Fruit fly (Drosophila melanogaster) whole organism, embryonic: ENCODE results near the gene CG31068.

ENCODE experiments used
- Atf3 ChIP-seq: fragments of 200-800 bp; sonication (Bioruptor generic); optimal IDR thresholded peaks from 3 replicates; lab custom pipeline; 2016; ENCODE audit warnings: missing biosample characterization, missing genetic modification characterization
- CG10209 ChIP-seq: fragments of 200-800 bp; sonication (Bioruptor generic); optimal IDR thresholded peaks from 3 replicates; lab custom pipeline; 2017; ENCODE audit warnings: missing biosample characterization, mild to moderate bottlenecking, missing genetic modification characterization, missing genetic modification reagents
- CG1024 ChIP-seq: fragments of 200-800 bp; sonication (Bioruptor generic); IDR thresholded peaks from 2 replicates; pipeline ENCODE4 v1.3.6; 2022; ENCODE audit warnings: missing biosample characterization, missing genetic modification characterization
- CG10979 ChIP-seq: fragments of 200-800 bp; sonication (Bioruptor generic); optimal IDR thresholded peaks from 2 replicates; lab custom pipeline; 2018; ENCODE audit warnings: missing biosample characterization, mild to moderate bottlenecking, missing genetic modification characterization, moderate library complexity
- CG11093 ChIP-seq: fragments of 200-800 bp; sonication (Bioruptor generic); IDR thresholded peaks from 3 replicates; pipeline ENCODE4 v1.3.6; 2022; ENCODE audit warnings: missing biosample characterization, missing genetic modification characterization
- CG14860 ChIP-seq: fragments of 200-800 bp; sonication (Bioruptor generic); IDR thresholded peaks from 3 replicates; pipeline ENCODE4 v1.3.6; 2022; ENCODE audit warnings: missing biosample characterization, missing genetic modification characterization; ENCODE audit not compliant: partially characterized antibody
- CG15514 ChIP-seq: fragments of 200-800 bp; sonication (Bioruptor generic); optimal IDR thresholded peaks from 3 replicates; lab custom pipeline; 2017; ENCODE audit warnings: missing biosample characterization, missing genetic modification characterization, mild to moderate bottlenecking, moderate library complexity, missing genetic modification reagents
- CG16813 ChIP-seq: fragments of 200-800 bp; sonication (Bioruptor generic); IDR thresholded peaks from 3 replicates; pipeline ENCODE4 v1.3.6; 2022; ENCODE audit warnings: missing biosample characterization, missing genetic modification characterization; ENCODE audit not compliant: partially characterized antibody
- CG17361 ChIP-seq: fragments of 200-800 bp; sonication (Bioruptor generic); IDR thresholded peaks from 3 replicates; pipeline ENCODE4 v1.3.6; 2022; ENCODE audit warnings: missing biosample characterization, missing genetic modification characterization
- CG30403 ChIP-seq: fragments of 200-800 bp; sonication (Bioruptor generic); optimal IDR thresholded peaks from 3 replicates; lab custom pipeline; 2016; ENCODE audit warnings: missing biosample characterization, missing genetic modification characterization
- CG33557 ChIP-seq: fragments of 200-800 bp; sonication (Bioruptor generic); optimal IDR thresholded peaks from 2 replicates; lab custom pipeline; 2019; ENCODE audit warnings: missing biosample characterization, mild to moderate bottlenecking, missing genetic modification characterization, moderate library complexity
- CG4360 ChIP-seq: fragments of 200-800 bp; sonication (Bioruptor generic); IDR thresholded peaks from 2 replicates; pipeline ENCODE4 v1.3.6; 2022; ENCODE audit warnings: missing biosample characterization, missing genetic modification characterization
- CG6765 ChIP-seq: fragments of 200-800 bp; sonication (Bioruptor generic); optimal IDR thresholded peaks from 3 replicates; lab custom pipeline; 2017; ENCODE audit warnings: missing biosample characterization, mild to moderate bottlenecking, missing genetic modification characterization
- CG7987 ChIP-seq: fragments of 200-800 bp; sonication (Bioruptor generic); optimal IDR thresholded peaks from 2 replicates; lab custom pipeline; 2018; ENCODE audit warnings: missing biosample characterization, mild to moderate bottlenecking, missing genetic modification characterization, moderate library complexity
- CG8281 ChIP-seq: fragments of 200-800 bp; sonication (Bioruptor generic); optimal IDR thresholded peaks from 2 replicates; lab custom pipeline; 2018; ENCODE audit warnings: missing biosample characterization, mild to moderate bottlenecking, missing genetic modification characterization, moderate library complexity
- CG9727 ChIP-seq: fragments of 200-800 bp; sonication (Bioruptor generic); optimal IDR thresholded peaks from 3 replicates; lab custom pipeline; 2017; ENCODE audit warnings: missing biosample characterization, mild to moderate bottlenecking, missing genetic modification characterization
- CoRest ChIP-seq: fragments of 200-800 bp; sonication (Bioruptor generic); optimal IDR thresholded peaks from 3 replicates; lab custom pipeline; 2018; ENCODE audit warnings: missing biosample characterization, mild to moderate bottlenecking, missing genetic modification characterization, moderate library complexity
- D19B ChIP-seq: fragments of 200-800 bp; sonication (Bioruptor generic); optimal IDR thresholded peaks from 2 replicates; lab custom pipeline; 2017; ENCODE audit warnings: missing biosample characterization, mild to moderate bottlenecking, missing genetic modification characterization
- Doc3 ChIP-seq: fragments of 200-800 bp; sonication (Bioruptor generic); IDR thresholded peaks from 3 replicates; pipeline ENCODE4 v1.3.6; 2022; ENCODE audit warnings: missing biosample characterization, missing genetic modification characterization; ENCODE audit not compliant: partially characterized antibody
- Gsc ChIP-seq: fragments of 200-800 bp; sonication (Bioruptor generic); IDR thresholded peaks from 2 replicates; pipeline ENCODE4 v1.3.6; 2022; ENCODE audit warnings: missing biosample characterization, missing genetic modification characterization
- Lim3 ChIP-seq: fragments of 200-800 bp; sonication (Bioruptor generic); IDR thresholded peaks from 2 replicates; pipeline ENCODE4 v1.3.6; 2022; ENCODE audit warnings: missing biosample characterization, missing genetic modification characterization
- PHDP ChIP-seq: fragments of 200-800 bp; sonication (Bioruptor generic); optimal IDR thresholded peaks from 3 replicates; lab custom pipeline; 2018; ENCODE audit warnings: missing biosample characterization, mild to moderate bottlenecking, missing genetic modification characterization, moderate library complexity
- Six4 ChIP-seq: fragments of 200-800 bp; sonication (Bioruptor generic); optimal IDR thresholded peaks from 2 replicates; lab custom pipeline; 2016; ENCODE audit warnings: missing biosample characterization, missing genetic modification characterization
- Sox100B ChIP-seq: fragments of 200-800 bp; sonication (Bioruptor generic); optimal IDR thresholded peaks from 3 replicates; lab custom pipeline; 2018; ENCODE audit warnings: missing biosample characterization, mild to moderate bottlenecking, missing genetic modification characterization
- Ssrp ChIP-seq: fragments of 200-800 bp; sonication (Bioruptor generic); optimal IDR thresholded peaks from 2 replicates; lab custom pipeline; 2018; ENCODE audit warnings: missing biosample characterization, mild to moderate bottlenecking, missing genetic modification characterization, moderate library complexity
- Trl ChIP-seq, 3 experiments: fragments of >200 bp in 2 of 3; fragments of 200-800 bp in 1 of 3; sonication (Bioruptor generic) in 1 of 3; optimal IDR thresholded peaks; 2 replicates in 1 of 3; 3 replicates in 2 of 3; lab custom pipeline; 2016 to 2017; ENCODE audit warnings: missing biosample characterization in 1 of 3, missing genetic modification characterization in 1 of 3
- ash1 ChIP-seq: fragments of 200-800 bp; sonication (Bioruptor generic); optimal IDR thresholded peaks from 2 replicates; lab custom pipeline; 2018; ENCODE audit warnings: missing biosample characterization, mild to moderate bottlenecking, missing genetic modification characterization
- az2 ChIP-seq: fragments of 200-800 bp; sonication (Bioruptor generic); optimal IDR thresholded peaks from 3 replicates; lab custom pipeline; 2016; ENCODE audit warnings: missing biosample characterization, missing genetic modification characterization
- dm ChIP-seq: fragments of 200-800 bp; sonication (Bioruptor generic); optimal IDR thresholded peaks from 3 replicates; lab custom pipeline; 2016; ENCODE audit warnings: missing biosample characterization, missing genetic modification characterization
- ftz-f1 ChIP-seq: fragments of 200-800 bp; sonication (Bioruptor generic); optimal IDR thresholded peaks from 2 replicates; lab custom pipeline; 2016; ENCODE audit warnings: missing biosample characterization, missing genetic modification characterization
- gcm ChIP-seq: fragments of 200-800 bp; sonication (Bioruptor generic); optimal IDR thresholded peaks from 2 replicates; lab custom pipeline; 2019; ENCODE audit warnings: missing biosample characterization, mild to moderate bottlenecking, missing genetic modification characterization, moderate library complexity
- kah ChIP-seq: fragments of 200-800 bp; sonication (Bioruptor generic); optimal IDR thresholded peaks from 2 replicates; lab custom pipeline; 2018; ENCODE audit warnings: missing biosample characterization, mild to moderate bottlenecking, missing genetic modification characterization
- otp ChIP-seq: fragments of 200-800 bp; sonication (Bioruptor generic); IDR thresholded peaks from 3 replicates; pipeline ENCODE4, ENCODE4 v1.3.6; 2022; ENCODE audit warnings: missing biosample characterization, missing genetic modification characterization
- pho ChIP-seq: fragments of 200-800 bp; sonication (Bioruptor generic); optimal IDR thresholded peaks from 2 replicates; lab custom pipeline; 2016; ENCODE audit warnings: missing biosample characterization, missing genetic modification characterization
- pita ChIP-seq: fragments of 200-800 bp; sonication (Bioruptor generic); optimal IDR thresholded peaks from 2 replicates; lab custom pipeline; 2017; ENCODE audit warnings: missing biosample characterization, mild to moderate bottlenecking, missing genetic modification characterization
- pros ChIP-seq: fragments of 200-800 bp; sonication (Bioruptor generic); optimal IDR thresholded peaks from 3 replicates; lab custom pipeline; 2019; ENCODE audit warnings: missing biosample characterization, mild to moderate bottlenecking, missing genetic modification characterization, moderate library complexity
- pzg ChIP-seq: fragments of 200-800 bp; sonication (Bioruptor generic); optimal IDR thresholded peaks from 3 replicates; lab custom pipeline; 2018; ENCODE audit warnings: missing biosample characterization, mild to moderate bottlenecking, missing genetic modification characterization, moderate library complexity
- salm ChIP-seq: fragments of 200-800 bp; sonication (Bioruptor generic); optimal IDR thresholded peaks from 2 replicates; lab custom pipeline; 2018; ENCODE audit warnings: missing biosample characterization, mild to moderate bottlenecking, missing genetic modification characterization
- sc ChIP-seq, 3 experiments: fragments of >200 bp in 2 of 3; fragments of 200-800 bp in 1 of 3; sonication (Bioruptor generic) in 1 of 3; optimal IDR thresholded peaks; 2 replicates in 2 of 3; 3 replicates in 1 of 3; lab custom pipeline; 2017; ENCODE audit warnings: mild to moderate bottlenecking in 1 of 3, missing biosample characterization in 1 of 3, missing genetic modification characterization in 1 of 3, missing genetic modification reagents in 1 of 3
- sd ChIP-seq: fragments of 200-800 bp; sonication (Bioruptor generic); optimal IDR thresholded peaks from 3 replicates; lab custom pipeline; 2018; ENCODE audit warnings: missing biosample characterization, mild to moderate bottlenecking, missing genetic modification characterization, moderate library complexity
- sens-2 ChIP-seq: fragments of 200-800 bp; sonication (Bioruptor generic); IDR thresholded peaks from 2 replicates; pipeline ENCODE4 v1.3.6; 2022; ENCODE audit warnings: missing biosample characterization, missing genetic modification characterization
- sr ChIP-seq: fragments of 200-800 bp; sonication (Bioruptor generic); IDR thresholded peaks from 3 replicates; pipeline ENCODE4 v1.3.6; 2022; ENCODE audit warnings: missing biosample characterization, missing genetic modification characterization
- sug ChIP-seq: fragments of 200-800 bp; optimal IDR thresholded peaks from 2 replicates; lab custom pipeline; 2019; ENCODE audit warnings: missing biosample characterization, mild to moderate bottlenecking, missing genetic modification characterization, moderate library complexity
- tll ChIP-seq, 2 experiments: fragments of 200-800 bp in 1 of 2; fragments of >200 bp in 1 of 2; sonication (Bioruptor generic) in 1 of 2; optimal IDR thresholded peaks; 2 replicates each; lab custom pipeline; 2017 to 2019; ENCODE audit warnings: missing biosample characterization in 2 of 2, missing genetic modification characterization in 2 of 2, mild to moderate bottlenecking in 1 of 2, moderate library complexity in 1 of 2
- tup ChIP-seq: fragments of 200-800 bp; sonication (Bioruptor generic); optimal IDR thresholded peaks from 2 replicates; lab custom pipeline; 2016; ENCODE audit warnings: missing biosample characterization, mild to moderate bottlenecking, missing genetic modification characterization, moderate library complexity
- unpg ChIP-seq: fragments of 200-800 bp; sonication (Bioruptor generic); optimal IDR thresholded peaks from 3 replicates; lab custom pipeline; 2018; ENCODE audit warnings: missing biosample characterization, mild to moderate bottlenecking, missing genetic modification characterization, moderate library complexity
- vfl ChIP-seq: fragments of 200-800 bp; sonication (Bioruptor generic); optimal IDR thresholded peaks from 2 replicates; lab custom pipeline; 2016; ENCODE audit warnings: missing biosample characterization, missing genetic modification characterization
- wek ChIP-seq: fragments of 200-800 bp; sonication (Bioruptor generic); optimal IDR thresholded peaks from 3 replicates; lab custom pipeline; 2018; ENCODE audit warnings: missing biosample characterization, mild to moderate bottlenecking, missing genetic modification characterization, moderate library complexity
- zen ChIP-seq: fragments of 200-800 bp; sonication (Bioruptor generic); optimal IDR thresholded peaks from 3 replicates; lab custom pipeline; 2018; ENCODE audit warnings: missing biosample characterization, mild to moderate bottlenecking, missing genetic modification characterization, moderate library complexity

Gene CG31068

dm6 chr3R:27246264-27246663 lies 12.8 kb downstream of the CG31068 start (continued):
- TF ChIP-seq CG6765 (peak; percentile 55), D19B (GFP tag; lab: Kevin White, UChicago) (peak; percentile 10), CoRest (tag; lab: Kevin White, UChicago) (peak; percentile 92), sc (optimal IDR thresholded peaks at IDR 0.05; lab: Kevin White, UChicago) (no peak), sc (GFP tag; optimal IDR thresholded peaks at IDR 0.05; lab: Kevin White, UChicago) (peak; percentile 39), tup (no peak), CG30403 (peak; percentile 77), Ssrp (peak; percentile 83), zen (tag; lab: Kevin White, UChicago) (peak; percentile 61), CG7987 (GFP tag; lab: Kevin White, UChicago) (no peak), kah (GFP tag; lab: Kevin White, UChicago) (peak; percentile 74), vfl (GFP tag; lab: Kevin White, UChicago) (no peak), CG8281 (tag; lab: Kevin White, UChicago) (peak; percentile 57), CG4360 (GFP tag; lab: Robert Waterston, UW) (no peak), CG10979 (tag; lab: Kevin White, UChicago) (peak; percentile 89), ash1 (GFP tag; lab: Kevin White, UChicago) (no peak), Six4 (GFP tag; lab: Kevin White, UChicago) (peak; percentile 53), sens-2 (no peak), otp (GFP tag; lab: Robert Waterston, UW) (no peak), az2 (peak; percentile 67), CG16813 (GFP tag; lab: Robert Waterston, UW) (no peak), tll (GFP tag; optimal IDR thresholded peaks at IDR 0.05; lab: Kevin White, UChicago) (no peak), Lim3 (no peak), dm (GFP tag; lab: Kevin White, UChicago) (no peak), CG14860 (no peak), Atf3 (GFP tag; lab: Kevin White, UChicago) (no peak), Sox100B (GFP tag; lab: Kevin White, UChicago) (peak; percentile 90), Trl (optimal IDR thresholded peaks at IDR 0.05; lab: Kevin White, UChicago) (no peak), Trl (GFP tag; optimal IDR thresholded peaks at IDR 0.05; lab: Kevin White, UChicago) (no peak), CG17361 (GFP tag; lab: Robert Waterston, UW) (peak; percentile 94), CG1024 (peak; percentile 45; the same call in 1 of the 2 replicates), sd (tag; lab: Kevin White, UChicago) (peak; percentile 78), CG15514 (GFP tag; lab: Kevin White, UChicago) (peak; percentile 47), Doc3 (GFP tag; lab: Robert Waterston, UW) (no peak), PHDP (tag; lab: Kevin White, UChicago) (peak; percentile 92), CG10209 (GFP tag; lab: Kevin White, UChicago) (peak; percentile 78), sr (GFP tag; lab: Robert Waterston, UW) (no peak), pzg (GFP tag; lab: Kevin White, UChicago) (no peak), CG9727 (GFP tag; lab: Kevin White, UChicago) (peak; percentile 87), pros (peak; percentile 35), CG33557 (GFP tag; lab: Kevin White, UChicago) (peak; percentile 89), pho (GFP tag; lab: Kevin White, UChicago) (no peak), CG11093 (GFP tag; lab: Robert Waterston, UW) (no peak), pita (GFP tag; lab: Kevin White, UChicago) (no peak), gcm (GFP tag; lab: Kevin White, UChicago) (peak; percentile 93), Gsc (GFP tag; lab: Robert Waterston, UW) (no peak), ftz-f1 (no peak), sug (peak; percentile 77), wek (no peak), unpg (GFP tag; lab: Kevin White, UChicago) (peak; percentile 88), salm (tag; lab: Kevin White, UChicago) (peak; percentile 82)
